Worm (Caenorhabditis elegans) whole organism, L4/young adult: ENCODE results near the gene math-37.

Experiments used
- W03F9.2 ChIP-seq: fragments of 150-350 bp; optimal IDR thresholded peaks from 2 replicates; lab custom pipeline; 2014; ENCODE audit warnings: missing biosample characterization, missing genetic modification characterization
- dao-5 ChIP-seq: sonication (generic microtip); optimal IDR thresholded peaks from 2 replicates; lab custom pipeline; 2016; ENCODE audit warnings: missing genotype, missing genetic modification characterization, moderate library complexity, missing compliant biosample characterization
- him-1 ChIP-seq: sonication (generic microtip); optimal IDR thresholded peaks from 2 replicates; lab custom pipeline; 2016; ENCODE audit warnings: missing genotype, missing genetic modification reagents, missing genetic modification characterization, missing compliant biosample characterization

DNA sequence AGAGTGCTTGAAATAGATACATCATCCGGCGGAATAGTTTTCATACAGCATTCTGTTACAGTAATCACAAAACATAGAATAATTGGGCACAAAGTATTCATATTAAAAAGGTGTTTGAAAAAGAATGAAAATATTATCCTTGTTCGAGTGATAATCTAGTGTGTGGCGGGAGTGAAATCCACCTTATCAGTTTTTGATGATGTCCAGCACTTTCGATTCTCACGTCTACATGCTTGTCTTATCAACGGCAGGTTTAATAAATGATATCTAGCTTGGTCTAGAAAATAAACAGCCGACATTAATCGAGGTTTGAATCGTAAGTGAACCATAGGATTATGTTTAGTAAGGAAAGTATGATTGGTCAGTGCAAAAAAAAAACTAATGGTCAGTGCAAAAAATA is 12.0 kb downstream of the math-37 start, which contains the start of gene R52.5:
- TF ChIP-seq him-1 (tag; lab: Kevin White, UChicago), result no peak
- no peak for TF ChIP-seq dao-5 (tag; lab: Kevin White, UChicago)
- TF ChIP-seq W03F9.2 (tag; lab: Kevin White, UChicago), result no peak
